Fruit fly (Drosophila melanogaster): ENCODE measurements around the gene AdamTS-A.

AdamTS-A gene

dm6 chr3R:15472753-15473212, 3.2 kb downstream of the AdamTS-A start (continued):
- peak; percentile 31 for TF ChIP-seq bab2 (GFP tag; optimal IDR thresholded peaks at IDR 0.05)
- no peak for TF ChIP-seq Mes4 (GFP tag; optimal IDR thresholded peaks at IDR 0.05)
- TF ChIP-seq CG9876 (GFP tag; optimal IDR thresholded peaks at IDR 0.05): peak; percentile 34
- TF ChIP-seq sens (GFP tag): peak; percentile 86
- TF ChIP-seq D19A (tag; optimal IDR thresholded peaks at IDR 0.05): peak; percentile 93
- TF ChIP-seq Usf (GFP tag; optimal IDR thresholded peaks at IDR 0.05): peak; percentile 51
- TF ChIP-seq seq (GFP tag; IDR thresholded peaks at IDR 0.05): peak; percentile 44
- no peak for TF ChIP-seq crol (GFP tag; IDR thresholded peaks at IDR 0.05)
- peak; percentile 56 for TF ChIP-seq CG1233 (GFP tag; optimal IDR thresholded peaks at IDR 0.05)
- peak; percentile 16 for TF ChIP-seq CG3995 (GFP tag; optimal IDR thresholded peaks at IDR 0.05)
- peak; percentile 40 for TF ChIP-seq CG9727 (GFP tag; optimal IDR thresholded peaks at IDR 0.05)
- no peak for TF ChIP-seq cad (GFP tag; optimal IDR thresholded peaks at IDR 0.05)
- no peak for TF ChIP-seq CG7745 (tag; optimal IDR thresholded peaks at IDR 0.05)
- peak; percentile 50 for TF ChIP-seq CG8924 (tag; optimal IDR thresholded peaks at IDR 0.05)
- peak; percentile 32 for TF ChIP-seq pho (GFP tag; optimal IDR thresholded peaks at IDR 0.05)
- TF ChIP-seq unpg (GFP tag; optimal IDR thresholded peaks at IDR 0.05): peak; percentile 26
- no peak for TF ChIP-seq vfl (GFP tag; optimal IDR thresholded peaks at IDR 0.05)
- TF ChIP-seq wek (GFP tag; optimal IDR thresholded peaks at IDR 0.05): no peak
- TF ChIP-seq CG2712 (tag; optimal IDR thresholded peaks at IDR 0.05): peak; percentile 59
- TF ChIP-seq lilli (GFP tag; optimal IDR thresholded peaks at IDR 0.05): peak; percentile 65
- peak; percentile 31; the same call in 2 of the 3 replicates for TF ChIP-seq Aef1 (GFP tag; IDR thresholded peaks at IDR 0.05)
- no peak for TF ChIP-seq CTCF (GFP tag; optimal IDR thresholded peaks at IDR 0.05)
- TF ChIP-seq Hr51 (GFP tag; optimal IDR thresholded peaks at IDR 0.05): peak in 1 of 2 experiments; percentile 64
- peak; percentile 21 for TF ChIP-seq CG17568 (GFP tag; optimal IDR thresholded peaks at IDR 0.05)
- no peak for TF ChIP-seq chm (GFP tag; IDR thresholded peaks at IDR 0.05)
- TF ChIP-seq CG18619 (GFP tag; optimal IDR thresholded peaks at IDR 0.05): peak; percentile 37
- peak; percentile 5 for TF ChIP-seq Ssrp (tag; optimal IDR thresholded peaks at IDR 0.05)
- peak; percentile 26 for TF ChIP-seq Max (GFP tag; optimal IDR thresholded peaks at IDR 0.05)
- TF ChIP-seq CG18476 (GFP tag; optimal IDR thresholded peaks at IDR 0.05): peak; percentile 25
- no peak for TF ChIP-seq CG10462 (GFP tag; optimal IDR thresholded peaks at IDR 0.05)
- peak; percentile 50; the same call in 1 of the 2 replicates for TF ChIP-seq CG14441 (GFP tag; IDR thresholded peaks at IDR 0.05)
- no peak for TF ChIP-seq CG8765 (GFP tag; IDR thresholded peaks at IDR 0.05)
- TF ChIP-seq CG3838 (GFP tag; optimal IDR thresholded peaks at IDR 0.05): peak; percentile 2
- peak; percentile 44 for TF ChIP-seq CG18599 (GFP tag; optimal IDR thresholded peaks at IDR 0.05)
- TF ChIP-seq sim (GFP tag; IDR thresholded peaks at IDR 0.05): no peak

- no peak for TF ChIP-seq CG33213 (GFP tag; optimal IDR thresholded peaks at IDR 0.05)
- TF ChIP-seq CG31224 (GFP tag; IDR thresholded peaks at IDR 0.05): no peak
- no peak for TF ChIP-seq trh (GFP tag; optimal IDR thresholded peaks at IDR 0.05)
- TF ChIP-seq klu (GFP tag; IDR thresholded peaks at IDR 0.05): no peak
- no peak for TF ChIP-seq CG17568 (GFP tag; optimal IDR thresholded peaks at IDR 0.05)
- no peak for TF ChIP-seq HLHmδ (GFP tag; optimal IDR thresholded peaks at IDR 0.05)
- peak; percentile 31 for TF ChIP-seq lab (GFP tag; optimal IDR thresholded peaks at IDR 0.05)
- no peak for TF ChIP-seq CG3726 (GFP tag; IDR thresholded peaks at IDR 0.05)
- TF ChIP-seq Rfx (GFP tag; IDR thresholded peaks at IDR 0.05): peak; percentile 27; the same call in 1 of the 2 replicates
- TF ChIP-seq C15 (GFP tag; IDR thresholded peaks at IDR 0.05): no peak
- no peak for TF ChIP-seq CG1602 (GFP tag; optimal IDR thresholded peaks at IDR 0.05)
- no peak for TF ChIP-seq gce (GFP tag; IDR thresholded peaks at IDR 0.05)
- no peak for TF ChIP-seq Trl (optimal IDR thresholded peaks at IDR 0.05)
- no peak for TF ChIP-seq Trl (GFP tag; optimal IDR thresholded peaks at IDR 0.05)
- no peak for TF ChIP-seq YL-1 (GFP tag; optimal IDR thresholded peaks at IDR 0.05)
- TF ChIP-seq CG11560 (tag; IDR thresholded peaks at IDR 0.05): no peak
- TF ChIP-seq Side (GFP tag; optimal IDR thresholded peaks at IDR 0.05): no peak
- no peak for TF ChIP-seq CG32767 (GFP tag; IDR thresholded peaks at IDR 0.05)
- no peak for TF ChIP-seq vnd (GFP tag; IDR thresholded peaks at IDR 0.05; ENCODE audit: partially characterized antibody)
- no peak for TF ChIP-seq zfh1 (GFP tag; IDR thresholded peaks at IDR 0.05)
- no peak for TF ChIP-seq CG4328 (GFP tag; optimal IDR thresholded peaks at IDR 0.05)
These were observed 4.3 kb downstream of the AdamTS-A start for dm6 chr3R:15471742-15472141.

Measured in whole organism, embryonic.